Worm (Caenorhabditis elegans): ENCODE data around the gene znf-474.

znf-474 gene

DNA sequence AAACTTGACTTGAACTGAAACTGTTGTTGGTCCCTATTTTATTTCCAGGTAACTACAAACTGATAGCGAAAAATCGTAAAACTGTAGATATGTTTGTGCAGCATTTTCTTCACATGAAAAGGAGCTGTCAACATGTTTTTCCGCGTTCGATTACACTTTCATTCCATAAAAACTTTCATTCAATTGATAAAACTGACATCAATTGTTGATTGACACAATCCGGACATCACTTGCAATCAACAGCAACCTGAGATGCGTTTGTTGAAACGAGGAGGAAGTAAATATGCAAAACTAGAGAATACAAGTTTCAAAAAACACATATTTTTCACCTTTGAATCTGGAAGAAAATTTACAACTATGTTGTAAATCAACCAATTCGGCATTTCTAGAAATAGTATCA, 47.6 kb downstream of the znf-474 start (continued):
- TF ChIP-seq ztf-11 (tag; optimal IDR thresholded peaks at IDR 0.05) (no peak), pqm-1 (tag; optimal IDR thresholded peaks at IDR 0.05) (no peak), nhr-10 (tag; optimal IDR thresholded peaks at IDR 0.05) (no peak), zfp-3 (GFP tag; conservative IDR thresholded peaks at IDR 0.05) (no peak), dmd-6 (GFP tag; IDR thresholded peaks at IDR 0.05) (peak; percentile 98), cey-2 (tag; optimal IDR thresholded peaks at IDR 0.05; ENCODE audit: borderline replicate concordance, insufficient read depth) (no peak), mxl-3 (GFP tag; optimal IDR thresholded peaks at IDR 0.05) (no peak), unc-130 (GFP tag; optimal IDR thresholded peaks at IDR 0.05) (no peak), egl-43 (GFP tag; IDR thresholded peaks at IDR 0.05) (no peak), nhr-102 (tag; optimal IDR thresholded peaks at IDR 0.05) (peak; percentile 45), ceh-20 (GFP tag; IDR thresholded peaks at IDR 0.05) (no peak), tra-1 (GFP tag; IDR thresholded peaks at IDR 0.05) (peak; percentile 83; the same call in 1 of the 2 replicates), ceh-28 (tag; optimal IDR thresholded peaks at IDR 0.05) (no peak), ZK546.5 (tag; optimal IDR thresholded peaks at IDR 0.05) (no peak), daf-12 (tag; optimal IDR thresholded peaks at IDR 0.05) (no peak), nhr-77 (tag; optimal IDR thresholded peaks at IDR 0.05) (peak; percentile 10), rbr-2 (tag; optimal IDR thresholded peaks at IDR 0.05) (no peak), mdl-1 (tag; optimal IDR thresholded peaks at IDR 0.05) (no peak), D1046.2 (GFP tag; IDR thresholded peaks at IDR 0.05) (no peak), nhr-76 (tag; optimal IDR thresholded peaks at IDR 0.05) (no peak), snpc-4 (tag; optimal IDR thresholded peaks at IDR 0.05) (no peak), ctbp-1 (GFP tag; IDR thresholded peaks at IDR 0.05) (no peak), sdz-12 (GFP tag; optimal IDR thresholded peaks at IDR 0.05) (no peak), daf-19 (GFP tag; conservative IDR thresholded peaks at IDR 0.05) (no peak), F37D6.2 (tag; optimal IDR thresholded peaks at IDR 0.05) (no peak), lsy-2 (tag; optimal IDR thresholded peaks at IDR 0.05) (no peak), mxl-2 (GFP tag; conservative IDR thresholded peaks at IDR 0.05) (peak; percentile 62; the same call in 1 of the 2 replicates), lin-13 (GFP tag; optimal IDR thresholded peaks at IDR 0.05) (no peak), nhr-11 (tag; optimal IDR thresholded peaks at IDR 0.05) (no peak), saeg-2 (GFP tag; IDR thresholded peaks at IDR 0.05) (no peak), ZK337.2 (GFP tag; IDR thresholded peaks at IDR 0.05) (no peak), lin-1 (GFP tag; IDR thresholded peaks at IDR 0.05) (no peak), nhr-28 (tag; optimal IDR thresholded peaks at IDR 0.05) (peak; percentile 60), F44E2.7 (GFP tag; IDR thresholded peaks at IDR 0.05) (no peak), mes-2 (tag; optimal IDR thresholded peaks at IDR 0.05; ENCODE audit: poor library complexity, severe bottlenecking) (no peak), daf-8 (GFP tag; IDR thresholded peaks at IDR 0.05) (no peak), madf-9 (GFP tag; conservative IDR thresholded peaks at IDR 0.05) (no peak), duxl-1 (tag; optimal IDR thresholded peaks at IDR 0.05; ENCODE audit: poor library complexity) (no peak)

DNA sequence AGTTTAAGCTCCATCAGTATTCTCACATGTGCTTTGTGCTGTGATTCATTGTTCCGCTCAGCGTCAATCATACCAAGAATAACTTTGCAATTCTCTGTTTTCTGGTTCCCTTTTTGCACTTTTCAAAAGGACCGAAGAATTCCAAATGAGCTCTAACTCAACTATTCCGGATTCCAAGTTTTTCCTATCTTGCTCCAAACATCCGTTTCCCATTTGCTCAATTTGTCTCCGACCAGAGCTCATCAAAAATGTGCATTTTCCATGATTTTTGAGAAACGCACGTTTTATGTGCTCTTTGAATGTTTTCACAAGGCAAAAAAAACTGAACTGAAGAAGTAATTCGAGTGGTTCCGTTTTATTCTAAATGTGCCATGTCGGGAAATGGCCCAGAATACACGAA, 48.6 kb downstream of the znf-474 start:
- TF ChIP-seq pqm-1 (tag; optimal IDR thresholded peaks at IDR 0.05) (no peak), attf-4 (tag; optimal IDR thresholded peaks at IDR 0.05) (no peak), zag-1 (tag; optimal IDR thresholded peaks at IDR 0.05) (no peak), lsy-2 (tag; optimal IDR thresholded peaks at IDR 0.05) (peak in 1 of 2 experiments; percentile 33), arid-1 (GFP tag; conservative IDR thresholded peaks at IDR 0.05) (no peak), mdt-29 (GFP tag; IDR thresholded peaks at IDR 0.05) (no peak), cey-2 (tag; optimal IDR thresholded peaks at IDR 0.05; ENCODE audit: borderline replicate concordance, insufficient read depth) (no peak), R02D3.7 (tag; optimal IDR thresholded peaks at IDR 0.05) (no peak), madf-5 (GFP tag; IDR thresholded peaks at IDR 0.05) (no peak), ctbp-1 (GFP tag; IDR thresholded peaks at IDR 0.05) (0 out of 2 replicates have a peak, but pooled peaks have one; percentile 26), skn-1 (tag; optimal IDR thresholded peaks at IDR 0.05) (no peak), Y5F2A.4 (GFP tag; optimal IDR thresholded peaks at IDR 0.05) (no peak), lin-38 (GFP tag; IDR thresholded peaks at IDR 0.05) (no peak), php-3 (GFP tag; IDR thresholded peaks at IDR 0.05) (no peak), Y48G9A.11 (GFP tag; IDR thresholded peaks at IDR 0.05) (no peak), mdl-1 (tag; optimal IDR thresholded peaks at IDR 0.05) (peak in 1 of 2 experiments; percentile 5), nhr-11 (tag; optimal IDR thresholded peaks at IDR 0.05) (no peak), hif-1 (tag; optimal IDR thresholded peaks at IDR 0.05) (peak in 1 of 2 experiments; percentile 83), spr-1 (tag; optimal IDR thresholded peaks at IDR 0.05) (no peak), daf-19 (GFP tag; conservative IDR thresholded peaks at IDR 0.05) (no peak), fkh-10 (GFP tag; optimal IDR thresholded peaks at IDR 0.05) (no peak)
